Fruit fly (Drosophila melanogaster): ENCODE results near the gene CG10428.

- TF ChIP-seq sr (GFP tag; IDR thresholded peaks at IDR 0.05) = no peak
- TF ChIP-seq CG30403 (GFP tag; optimal IDR thresholded peaks at IDR 0.05) = no peak
- TF ChIP-seq Chrac-16 (GFP tag; optimal IDR thresholded peaks at IDR 0.05) = no peak
- no peak for TF ChIP-seq emc (GFP tag; optimal IDR thresholded peaks at IDR 0.05)
- no peak for TF ChIP-seq Oaz (GFP tag; IDR thresholded peaks at IDR 0.05)
- TF ChIP-seq Blimp-1 (GFP tag; optimal IDR thresholded peaks at IDR 0.05) = no peak
- TF ChIP-seq MTF-1 (GFP tag; optimal IDR thresholded peaks at IDR 0.05; ENCODE audit: borderline replicate concordance) = no peak
- TF ChIP-seq amos (GFP tag; IDR thresholded peaks at IDR 0.05; ENCODE audit: partially characterized antibody) = no peak
- no peak for TF ChIP-seq CG32772 (GFP tag; IDR thresholded peaks at IDR 0.05)
Observed at dm6 chr2L:18976749-18977148, 28.1 kb downstream of the CG10428 start.
